Worm (Caenorhabditis elegans): Measurements from ENCODE around the gene F49C5.5.
A peak's percentile ranks its signal among the peaks of the same experiment; 100 is the strongest.

ce11 chrII:12555579-12555978 lies 9.3 kb upstream of the F49C5.5 start, which contains the start of gene F49C5.11:
- TF ChIP-seq nhr-77 (tag; optimal IDR thresholded peaks at IDR 0.05), result no peak
- no peak for TF ChIP-seq R02D3.7 (tag; optimal IDR thresholded peaks at IDR 0.05)
- TF ChIP-seq dpl-1 (GFP tag; optimal IDR thresholded peaks at IDR 0.05), result no peak
- TF ChIP-seq rbr-2 (tag; optimal IDR thresholded peaks at IDR 0.05), result no peak
- TF ChIP-seq unc-62 (GFP tag; optimal IDR thresholded peaks at IDR 0.05 in 1 of 2), result peak in 1 of 2 experiments; percentile 89
- no peak for TF ChIP-seq unc-62 (tag; optimal IDR thresholded peaks at IDR 0.05)
- TF ChIP-seq nhr-102 (tag; optimal IDR thresholded peaks at IDR 0.05), result no peak
- TF ChIP-seq nhr-111 (GFP tag; optimal IDR thresholded peaks at IDR 0.05), result no peak
- no peak for TF ChIP-seq egl-27 (tag; optimal IDR thresholded peaks at IDR 0.05)
- TF ChIP-seq ztf-11 (tag; optimal IDR thresholded peaks at IDR 0.05), result no peak
- TF ChIP-seq fkh-10 (GFP tag; optimal IDR thresholded peaks at IDR 0.05), result no peak

All from whole organism, L4 larva.